Worm (Caenorhabditis elegans): ENCODE results near the gene R166.3.

DNA sequence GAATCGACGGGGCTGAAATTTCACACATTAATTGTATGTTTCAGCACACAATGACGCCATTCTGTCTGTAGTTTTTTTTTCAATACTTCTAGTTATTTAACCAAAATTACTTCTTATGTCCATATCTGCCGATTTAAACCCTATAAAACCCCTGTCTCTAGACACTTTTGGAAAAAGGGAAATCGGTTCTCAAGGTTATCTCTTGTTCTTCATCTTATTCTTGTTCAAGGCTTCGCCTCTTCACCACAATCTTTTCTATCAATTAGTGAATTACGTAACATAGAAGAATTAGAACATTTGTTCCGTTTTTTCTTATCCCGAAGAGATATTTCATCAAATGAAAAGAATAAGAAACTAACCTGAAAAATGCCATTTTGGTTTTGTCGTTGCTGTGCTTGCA is 38.5 kb downstream of the R166.3 start:
- TF ChIP-seq dao-5 (tag; optimal IDR thresholded peaks at IDR 0.05) (no peak), him-1 (tag; optimal IDR thresholded peaks at IDR 0.05) (no peak)
